Worm (Caenorhabditis elegans) whole organism, young adult: ENCODE results near the gene pkn-1.

Experiments
- Y95B8A.8 ChIP-seq: fragments of 200-800 bp; sonication (Bioruptor generic); IDR thresholded peaks from 2 replicates; pipeline ENCODE4 v1.3.6; 2022; ENCODE audit warnings: missing genetic modification reagents, missing genetic modification characterization, missing compliant biosample characterization
- unc-62 ChIP-seq: fragments of 150-350 bp; optimal IDR thresholded peaks from 2 replicates; lab custom pipeline; 2014; ENCODE audit warnings: missing biosample characterization, missing genetic modification reagents, missing genetic modification characterization

- no peak for TF ChIP-seq Y95B8A.8 (GFP tag; lab: Robert Waterston, UW)
- TF ChIP-seq unc-62 (GFP tag; lab: Kevin White, UChicago), result no peak
Observed at ce11 chrX:10430866-10431265, 33.8 kb downstream of the pkn-1 start.
